Worm (Caenorhabditis elegans) whole organism, L3 larva: Measurements from ENCODE around the gene F32D1.7.

Experiments used
- elt-2 ChIP-seq: sonication (generic microtip); optimal IDR thresholded peaks from 2 replicates; lab custom pipeline; 2016; ENCODE audit warnings: missing genetic modification reagents, mild to moderate bottlenecking, missing genetic modification characterization, missing compliant biosample characterization
- jun-1 ChIP-seq: fragments of 150-350 bp; optimal IDR thresholded peaks from 2 replicates; lab custom pipeline; 2014; ENCODE audit warnings: missing biosample characterization, missing genetic modification reagents, missing genetic modification characterization
- mdl-1 ChIP-seq: fragments of 150-350 bp; optimal IDR thresholded peaks from 2 replicates; lab custom pipeline; 2014; ENCODE audit warnings: missing biosample characterization, missing genetic modification characterization
- nhr-12 ChIP-seq: fragments of 150-350 bp; optimal IDR thresholded peaks from 2 replicates; lab custom pipeline; 2014; ENCODE audit warnings: missing biosample characterization, missing genetic modification characterization
- nhr-237 ChIP-seq: fragments of 150-350 bp; optimal IDR thresholded peaks from 2 replicates; lab custom pipeline; 2014; ENCODE audit warnings: missing biosample characterization, missing genetic modification characterization
- nhr-77 ChIP-seq: fragments of 150-350 bp; optimal IDR thresholded peaks from 2 replicates; lab custom pipeline; 2014; ENCODE audit warnings: missing biosample characterization, missing genetic modification characterization
- skn-1 ChIP-seq: fragments of 150-350 bp; optimal IDR thresholded peaks from 2 replicates; lab custom pipeline; 2014; ENCODE audit warnings: missing biosample characterization, missing genetic modification characterization
- snpc-4 ChIP-seq: fragments of 150-350 bp; optimal IDR thresholded peaks from 2 replicates; lab custom pipeline; 2014; ENCODE audit warnings: missing biosample characterization, missing genetic modification characterization
- unc-39 ChIP-seq: sonication (generic microtip); optimal IDR thresholded peaks from 4 replicates; lab custom pipeline; 2017; ENCODE audit warnings: missing biosample characterization, missing genetic modification characterization
- ztf-4 ChIP-seq: fragments of 150-350 bp; optimal IDR thresholded peaks from 2 replicates; lab custom pipeline; 2014; ENCODE audit warnings: missing biosample characterization, missing genetic modification characterization

ce11 chrV:4387916-4388315 is 11.9 kb upstream of the F32D1.7 start:
- TF ChIP-seq elt-2 (tag; lab: Kevin White, UChicago): no peak
- no peak for TF ChIP-seq mdl-1
- TF ChIP-seq unc-39 (tag; lab: Kevin White, UChicago): no peak
- TF ChIP-seq nhr-77 (tag; lab: Kevin White, UChicago): no peak
- no peak for TF ChIP-seq jun-1 (tag; lab: Kevin White, UChicago)
- no peak for TF ChIP-seq skn-1 (tag; lab: Kevin White, UChicago)
- TF ChIP-seq snpc-4: no peak
- no peak for TF ChIP-seq ztf-4 (tag; lab: Kevin White, UChicago)
- no peak for TF ChIP-seq nhr-237 (tag; lab: Kevin White, UChicago)
- TF ChIP-seq nhr-12 (tag; lab: Kevin White, UChicago): no peak
